Fruit fly (Drosophila melanogaster): Measurements from ENCODE around the gene Or2a.
A peak's percentile ranks its signal among the peaks of the same experiment; 100 is the strongest.

Gene Or2a

dm6 chrX:2270557-2270930, 24.5 kb downstream of the Or2a start, which contains the start of gene CG2924 (continued):
- peak; percentile 16 for TF ChIP-seq CG7839 (tag; optimal IDR thresholded peaks at IDR 0.05)
- TF ChIP-seq CG6854 (GFP tag; optimal IDR thresholded peaks at IDR 0.05) = no peak
- TF ChIP-seq CG2116 (GFP tag; optimal IDR thresholded peaks at IDR 0.05) = peak; percentile 87
- TF ChIP-seq HLH3B (GFP tag; IDR thresholded peaks at IDR 0.05) = no peak
- TF ChIP-seq nerfin-2 (GFP tag; IDR thresholded peaks at IDR 0.05; ENCODE audit: partially characterized antibody) = peak; percentile 98
- no peak for TF ChIP-seq otp (GFP tag; IDR thresholded peaks at IDR 0.05)
- TF ChIP-seq Sin3A (optimal IDR thresholded peaks at IDR 0.05) = peak; percentile 73
- no peak for TF ChIP-seq D (optimal IDR thresholded peaks at IDR 0.05)
- no peak for TF ChIP-seq D (GFP tag; optimal IDR thresholded peaks at IDR 0.05)
- no peak for TF ChIP-seq CG30431 (GFP tag; optimal IDR thresholded peaks at IDR 0.05)
- TF ChIP-seq stwl (tag; optimal IDR thresholded peaks at IDR 0.05) = peak; percentile 54
- peak; percentile 94 for TF ChIP-seq Ets65A (GFP tag)
- no peak for TF ChIP-seq gce (GFP tag; IDR thresholded peaks at IDR 0.05)
- peak; percentile 86 for TF ChIP-seq mam (GFP tag; optimal IDR thresholded peaks at IDR 0.05)
- peak; percentile 89; the same call in 2 of the 4 replicates for TF ChIP-seq Gug (GFP tag; IDR thresholded peaks at IDR 0.05)
- TF ChIP-seq dpn (GFP tag; optimal IDR thresholded peaks at IDR 0.05) = peak; percentile 66 to 81
- no peak for TF ChIP-seq bowl (GFP tag; IDR thresholded peaks at IDR 0.05)
- peak; percentile 70 for TF ChIP-seq dysf (GFP tag; IDR thresholded peaks at IDR 0.05)
- TF ChIP-seq prd (optimal IDR thresholded peaks at IDR 0.05) = no peak
- TF ChIP-seq prd (GFP tag; IDR thresholded peaks at IDR 0.05) = peak; percentile 65
- no peak for TF ChIP-seq Vsx1 (GFP tag; optimal IDR thresholded peaks at IDR 0.05)
- no peak for TF ChIP-seq Sox102F (GFP tag; optimal IDR thresholded peaks at IDR 0.05)
- TF ChIP-seq Opbp (GFP tag; IDR thresholded peaks at IDR 0.05; ENCODE audit: partially characterized antibody) = peak; percentile 100
- TF ChIP-seq CG8281 (tag; optimal IDR thresholded peaks at IDR 0.05) = no peak
- no peak for TF ChIP-seq CG2202 (tag; optimal IDR thresholded peaks at IDR 0.05)
- peak; percentile 33 for TF ChIP-seq Nf-YB (GFP tag; optimal IDR thresholded peaks at IDR 0.05)
- no peak for TF ChIP-seq croc (GFP tag; conservative IDR thresholded peaks at IDR 0.05)
- TF ChIP-seq gem (tag; optimal IDR thresholded peaks at IDR 0.05) = peak; percentile 3
- no peak for TF ChIP-seq usp (GFP tag; optimal IDR thresholded peaks at IDR 0.05)
- no peak for TF ChIP-seq br (optimal IDR thresholded peaks at IDR 0.05)
- peak; percentile 72 for TF ChIP-seq CG32532 (GFP tag; IDR thresholded peaks at IDR 0.05)
- peak; percentile 17 for TF ChIP-seq Neu2 (GFP tag; optimal IDR thresholded peaks at IDR 0.05; ENCODE audit: borderline replicate concordance)
- no peak for TF ChIP-seq stc (GFP tag; IDR thresholded peaks at IDR 0.05)
- TF ChIP-seq tin (GFP tag; optimal IDR thresholded peaks at IDR 0.05) = peak; percentile 67
- TF ChIP-seq so (GFP tag; IDR thresholded peaks at IDR 0.05) = 0 out of 3 replicates have a peak, but pooled peaks have one; percentile 11
- peak; percentile 61 for TF ChIP-seq Dek (tag; optimal IDR thresholded peaks at IDR 0.05)
- TF ChIP-seq CG13775 (GFP tag; optimal IDR thresholded peaks at IDR 0.05) = peak; percentile 40
- peak; percentile 65 for TF ChIP-seq jumu (GFP tag; optimal IDR thresholded peaks at IDR 0.05)
- no peak for TF ChIP-seq Atf3 (GFP tag; optimal IDR thresholded peaks at IDR 0.05)
- TF ChIP-seq CG43689 (GFP tag; IDR thresholded peaks at IDR 0.05) = no peak
- TF ChIP-seq az2 (GFP tag; optimal IDR thresholded peaks at IDR 0.05) = peak; percentile 18
- TF ChIP-seq CG7372 (GFP tag; IDR thresholded peaks at IDR 0.05) = no peak
- TF ChIP-seq onecut (GFP tag; IDR thresholded peaks at IDR 0.05) = no peak
- TF ChIP-seq esg (GFP tag; conservative IDR thresholded peaks at IDR 0.05) = no peak
- TF ChIP-seq dm (GFP tag; optimal IDR thresholded peaks at IDR 0.05) = peak; percentile 59
- TF ChIP-seq CG10147 (GFP tag; optimal IDR thresholded peaks at IDR 0.05) = peak; percentile 43
- no peak for TF ChIP-seq oc (tag; optimal IDR thresholded peaks at IDR 0.05)
- peak; percentile 71 for TF ChIP-seq her (GFP tag; optimal IDR thresholded peaks at IDR 0.05)
- peak; percentile 4 for TF ChIP-seq Fer2 (tag; optimal IDR thresholded peaks at IDR 0.05)
- TF ChIP-seq Ssrp (tag; optimal IDR thresholded peaks at IDR 0.05) = no peak
- no peak for TF ChIP-seq CG4404 (GFP tag; IDR thresholded peaks at IDR 0.05)
- TF ChIP-seq CG7271 (tag; optimal IDR thresholded peaks at IDR 0.05) = no peak
- peak; percentile 99 for TF ChIP-seq Dll (GFP tag; IDR thresholded peaks at IDR 0.05; ENCODE audit: partially characterized antibody)
